Fruit fly (Drosophila melanogaster): ENCODE measurements around the gene nan.

DNA sequence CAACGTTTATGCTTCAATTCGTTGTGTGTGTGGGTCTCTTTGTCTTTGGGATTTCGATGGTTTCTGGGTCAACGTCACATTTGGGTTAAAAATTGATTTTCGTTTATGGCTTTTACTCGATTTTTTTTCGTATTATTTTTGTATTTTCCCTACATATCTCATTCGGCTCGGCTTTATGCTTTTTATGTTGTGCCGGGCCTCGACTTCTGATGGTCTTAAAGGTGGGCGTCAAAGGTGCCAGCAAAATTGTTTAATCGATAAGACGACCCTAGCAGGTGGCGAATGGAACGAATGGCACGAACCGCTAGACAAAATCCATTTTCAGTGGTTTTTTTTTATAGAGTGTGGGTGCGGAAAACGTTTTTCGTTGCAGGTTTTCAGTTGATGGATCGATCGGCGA, 26.7 kb upstream of the nan start:
- TF ChIP-seq CG8478 (optimal IDR thresholded peaks at IDR 0.05) (no peak), CTCF (optimal IDR thresholded peaks at IDR 0.05) (no peak)
